Worm (Caenorhabditis elegans) whole organism, late embryonic: ENCODE measurements around the gene F23F1.2.

Source experiments
- C08G9.2 ChIP-seq: sonication (generic microtip); optimal IDR thresholded peaks from 2 replicates; lab custom pipeline; 2016; ENCODE audit warnings: mild to moderate bottlenecking, missing genetic modification characterization, moderate library complexity, missing compliant biosample characterization
- K09A11.1 ChIP-seq: sonication (generic microtip); optimal IDR thresholded peaks from 2 replicates; lab custom pipeline; 2017; ENCODE audit warnings: antibody characterized with exemption, mild to moderate bottlenecking, missing genetic modification characterization, missing compliant biosample characterization; ENCODE audit not compliant: insufficient read depth
- T23F11.4 ChIP-seq: fragments of 200-800 bp; sonication (Bioruptor generic); optimal IDR thresholded peaks from 2 replicates; lab custom pipeline; 2018; ENCODE audit warnings: mild to moderate bottlenecking, missing genetic modification characterization, missing compliant biosample characterization
- ahr-1 ChIP-seq: sonication (generic microtip); optimal IDR thresholded peaks from 2 replicates; lab custom pipeline; 2016; ENCODE audit warnings: missing genetic modification characterization, missing compliant biosample characterization
- ceh-14 ChIP-seq: sonication (generic microtip); optimal IDR thresholded peaks from 2 replicates; lab custom pipeline; 2016; ENCODE audit warnings: missing genotype, missing genetic modification characterization, missing compliant biosample characterization
- ceh-18 ChIP-seq: sonication (generic microtip); optimal IDR thresholded peaks from 2 replicates; lab custom pipeline; 2016; ENCODE audit warnings: missing genetic modification characterization, missing compliant biosample characterization
- ceh-2 ChIP-seq: sonication (generic microtip); optimal IDR thresholded peaks from 2 replicates; lab custom pipeline; 2016; ENCODE audit warnings: missing genotype, missing genetic modification characterization, missing compliant biosample characterization
- ceh-22 ChIP-seq: sonication (generic microtip); optimal IDR thresholded peaks from 2 replicates; lab custom pipeline; 2017; ENCODE audit warnings: missing biosample characterization, missing genetic modification characterization
- ceh-31 ChIP-seq: sonication (generic microtip); optimal IDR thresholded peaks from 2 replicates; lab custom pipeline; 2016; ENCODE audit warnings: missing genetic modification characterization, missing compliant biosample characterization
- ceh-34 ChIP-seq: sonication (generic microtip); optimal IDR thresholded peaks from 2 replicates; lab custom pipeline; 2016; ENCODE audit warnings: mild to moderate bottlenecking, missing genetic modification characterization, missing compliant biosample characterization
- ceh-9 ChIP-seq: sonication (generic microtip); optimal IDR thresholded peaks from 2 replicates; lab custom pipeline; 2016; ENCODE audit warnings: mild to moderate bottlenecking, missing genetic modification characterization, inconsistent platforms, missing compliant biosample characterization
- dve-1 ChIP-seq: sonication (generic microtip); optimal IDR thresholded peaks from 2 replicates; lab custom pipeline; 2017; ENCODE audit warnings: antibody characterized with exemption, mild to moderate bottlenecking, missing genetic modification characterization, missing compliant biosample characterization
- elt-2 ChIP-seq: sonication (generic microtip); optimal IDR thresholded peaks from 2 replicates; lab custom pipeline; 2016; ENCODE audit warnings: missing genetic modification reagents, missing genetic modification characterization, missing compliant biosample characterization
- ets-4 ChIP-seq: sonication (generic microtip); optimal IDR thresholded peaks from 2 replicates; lab custom pipeline; 2016; ENCODE audit warnings: missing genetic modification characterization, missing compliant biosample characterization
- gmeb-2 ChIP-seq: sonication (generic microtip); optimal IDR thresholded peaks from 2 replicates; lab custom pipeline; 2016; ENCODE audit warnings: missing genetic modification characterization, inconsistent platforms, missing compliant biosample characterization
- hlh-13 ChIP-seq: fragments of 200-800 bp; sonication (Bioruptor generic); optimal IDR thresholded peaks from 2 replicates; lab custom pipeline; 2018; ENCODE audit warnings: mild to moderate bottlenecking, missing genetic modification characterization, missing compliant biosample characterization
- hlh-15 ChIP-seq: sonication (generic microtip); optimal IDR thresholded peaks from 2 replicates; lab custom pipeline; 2016; ENCODE audit warnings: missing genetic modification characterization, missing compliant biosample characterization
- hlh-30 ChIP-seq: sonication (generic microtip); optimal IDR thresholded peaks from 2 replicates; lab custom pipeline; 2017; ENCODE audit warnings: antibody characterized with exemption, missing genetic modification characterization, missing compliant biosample characterization; ENCODE audit not compliant: insufficient read depth
- hlh-6 ChIP-seq: sonication (generic microtip); optimal IDR thresholded peaks from 2 replicates; lab custom pipeline; 2016; ENCODE audit warnings: missing genotype, missing genetic modification characterization, missing compliant biosample characterization
- lim-6 ChIP-seq: sonication (generic microtip); optimal IDR thresholded peaks from 2 replicates; lab custom pipeline; 2016; ENCODE audit warnings: missing genetic modification characterization, missing compliant biosample characterization
- madf-2 ChIP-seq: sonication (generic microtip); optimal IDR thresholded peaks from 2 replicates; lab custom pipeline; 2017; ENCODE audit warnings: missing genetic modification characterization, missing compliant biosample characterization
- mec-3 ChIP-seq: sonication (generic microtip); optimal IDR thresholded peaks from 2 replicates; lab custom pipeline; 2016; ENCODE audit warnings: borderline replicate concordance, missing genetic modification characterization, missing compliant biosample characterization
- nfya-1 ChIP-seq: sonication (generic microtip); optimal IDR thresholded peaks from 2 replicates; lab custom pipeline; 2017; ENCODE audit warnings: missing genetic modification characterization, mild to moderate bottlenecking, missing compliant biosample characterization, antibody characterized with exemption, moderate library complexity
- nhr-232 ChIP-seq: sonication (generic microtip); optimal IDR thresholded peaks from 2 replicates; lab custom pipeline; 2016; ENCODE audit warnings: missing genetic modification characterization, missing compliant biosample characterization
- odd-2 ChIP-seq: sonication (generic microtip); optimal IDR thresholded peaks from 2 replicates; lab custom pipeline; 2017; ENCODE audit warnings: antibody characterized with exemption, mild to moderate bottlenecking, missing genetic modification characterization, missing compliant biosample characterization
- pag-3 ChIP-seq: sonication (generic microtip); optimal IDR thresholded peaks from 2 replicates; lab custom pipeline; 2016; ENCODE audit warnings: missing compliant biosample characterization, missing genetic modification characterization, borderline replicate concordance
- pat-9 ChIP-seq: fragments of 200-800 bp; sonication (Bioruptor generic); optimal IDR thresholded peaks from 2 replicates; lab custom pipeline; 2018; ENCODE audit warnings: mild to moderate bottlenecking, missing genetic modification characterization, moderate library complexity, missing compliant biosample characterization
- pax-1 ChIP-seq: fragments of 150-350 bp; optimal IDR thresholded peaks from 2 replicates; lab custom pipeline; 2014; ENCODE audit warnings: missing biosample characterization, missing genetic modification characterization
- pha-2 ChIP-seq: sonication (generic microtip); optimal IDR thresholded peaks from 2 replicates; lab custom pipeline; 2017; ENCODE audit warnings: mild to moderate bottlenecking, missing genetic modification characterization, missing compliant biosample characterization
- pros-1 ChIP-seq: fragments of 150-350 bp; optimal IDR thresholded peaks from 2 replicates; lab custom pipeline; 2014; ENCODE audit warnings: missing biosample characterization, missing genetic modification reagents, missing genetic modification characterization
- sdc-2 ChIP-seq: sonication (generic microtip); optimal IDR thresholded peaks from 2 replicates; lab custom pipeline; 2016; ENCODE audit warnings: missing genotype, missing genetic modification characterization, missing compliant biosample characterization
- sox-4 ChIP-seq: sonication (generic microtip); optimal IDR thresholded peaks from 2 replicates; lab custom pipeline; 2017; ENCODE audit warnings: mild to moderate bottlenecking, missing genetic modification characterization, inconsistent platforms, missing compliant biosample characterization
- tbx-7 ChIP-seq: sonication (generic microtip); optimal IDR thresholded peaks from 2 replicates; lab custom pipeline; 2016; ENCODE audit warnings: missing genotype, missing genetic modification characterization, missing compliant biosample characterization
- unc-42 ChIP-seq: sonication (generic microtip); optimal IDR thresholded peaks from 2 replicates; lab custom pipeline; 2016; ENCODE audit warnings: missing genotype, missing genetic modification characterization, missing compliant biosample characterization
- unc-86 ChIP-seq: sonication (generic microtip); optimal IDR thresholded peaks from 2 replicates; lab custom pipeline; 2016; ENCODE audit warnings: missing genetic modification characterization, missing compliant biosample characterization
- zip-5 ChIP-seq: sonication (generic microtip); optimal IDR thresholded peaks from 2 replicates; lab custom pipeline; 2016; ENCODE audit warnings: missing genetic modification characterization, missing compliant biosample characterization

F23F1.2 gene

ce11 chrII:44740-45139 is 10.7 kb downstream of the F23F1.2 start, which contains the start of gene rpoa-49:
TSS of gene rpoa-49 (plus strand) at chrII:45040.
- TF ChIP-seq elt-2: no peak
- no peak for TF ChIP-seq pha-2 (tag; lab: Kevin White, UChicago)
- TF ChIP-seq pax-1: no peak
- no peak for TF ChIP-seq hlh-15 (tag; lab: Kevin White, UChicago)
- no peak for TF ChIP-seq nfya-1
- no peak for TF ChIP-seq ahr-1 (tag; lab: Kevin White, UChicago)
- no peak for TF ChIP-seq C08G9.2
- TF ChIP-seq ceh-31: no peak
- TF ChIP-seq ceh-9: no peak
- no peak for TF ChIP-seq ets-4
- TF ChIP-seq sdc-2 (tag; lab: Kevin White, UChicago): no peak
- no peak for TF ChIP-seq K09A11.1 (tag; lab: Kevin White, UChicago)
- no peak for TF ChIP-seq lim-6 (tag; lab: Kevin White, UChicago)
- TF ChIP-seq zip-5 (tag; lab: Kevin White, UChicago): no peak
- TF ChIP-seq hlh-6: no peak
- TF ChIP-seq ceh-2: no peak
- no peak for TF ChIP-seq tbx-7 (tag; lab: Kevin White, UChicago)

- TF ChIP-seq ceh-34: no peak
- TF ChIP-seq ceh-14: no peak
Measured at ce11 chrII:46116-46515, 12.1 kb downstream of the F23F1.2 start, which contains the start of gene rpt-4. TSS of gene rpt-4 (minus strand) at chrII:46216.

- TF ChIP-seq pha-2 (tag; lab: Kevin White, UChicago) (no peak), lim-6 (tag; lab: Kevin White, UChicago) (no peak), ceh-18 (no peak), pag-3 (tag; lab: Kevin White, UChicago) (no peak), dve-1 (tag; lab: Kevin White, UChicago) (no peak), odd-2 (tag; lab: Kevin White, UChicago) (no peak)
Measured at ce11 chrII:47280-47679, 13.3 kb downstream of the F23F1.2 start, which contains the start of gene C23H3.5. TSS of gene C23H3.5 (plus strand) at chrII:47580.

ce11 chrII:50862-51261 is 16.9 kb downstream of the F23F1.2 start:
- peak; percentile 4 for TF ChIP-seq elt-2
- TF ChIP-seq hlh-15 (tag; lab: Kevin White, UChicago): no peak

ce11 chrII:51352-51751 is 17.3 kb downstream of the F23F1.2 start, which contains the start of gene sptl-1:
TSS of gene sptl-1 (plus strand) at chrII:51652.
- TF ChIP-seq sox-4 (tag; lab: Kevin White, UChicago) (no peak), lim-6 (tag; lab: Kevin White, UChicago) (no peak), T23F11.4 (GFP tag; lab: Kevin White, UChicago) (no peak), ceh-31 (no peak), unc-42 (tag; lab: Kevin White, UChicago) (no peak), pat-9 (tag; lab: Kevin White, UChicago) (no peak), pax-1 (no peak), zip-5 (tag; lab: Kevin White, UChicago) (no peak), pros-1 (tag; lab: Kevin White, UChicago) (no peak), madf-2 (tag; lab: Kevin White, UChicago) (no peak), ceh-22 (tag; lab: Kevin White, UChicago) (no peak), pha-2 (tag; lab: Kevin White, UChicago) (no peak), hlh-30 (tag; lab: Kevin White, UChicago) (no peak), unc-86 (tag; lab: Kevin White, UChicago) (no peak), mec-3 (tag; lab: Kevin White, UChicago) (no peak), nhr-232 (tag; lab: Kevin White, UChicago) (no peak), gmeb-2 (tag; lab: Kevin White, UChicago) (no peak), hlh-13 (GFP tag; lab: Kevin White, UChicago) (no peak), ets-4 (no peak)
